Worm (Caenorhabditis elegans) whole organism, L4 larva: ENCODE results near the gene btbd-10.
"Not testable (repeated sequence)": the region's sequence is repeated elsewhere in the genome, so short reads cannot be mapped to it uniquely, and the experiment has no call there.

Experiments used
- F26F4.8 ChIP-seq: fragments of 200-800 bp; sonication (Bioruptor generic); conservative IDR thresholded peaks from 2 replicates; pipeline ENCODE4 v1.3.6; 2022; ENCODE audit warnings: missing genetic modification characterization, missing compliant biosample characterization
- F37D6.2 ChIP-seq: sonication (generic microtip); optimal IDR thresholded peaks from 2 replicates; lab custom pipeline; 2016; ENCODE audit warnings: mild to moderate bottlenecking, missing genetic modification characterization, missing compliant biosample characterization
- Y5F2A.4 ChIP-seq: fragments of 200-800 bp; sonication (Bioruptor generic); optimal IDR thresholded peaks from 2 replicates; lab custom pipeline; 2018; ENCODE audit warnings: mild to moderate bottlenecking, missing genetic modification characterization, missing compliant biosample characterization
- aly-2 ChIP-seq: sonication (generic microtip); optimal IDR thresholded peaks from 2 replicates; lab custom pipeline; 2018; ENCODE audit warnings: missing biosample characterization, missing genetic modification characterization
- ama-1 ChIP-seq: fragments of 150-350 bp; optimal IDR thresholded peaks from 2 replicates; lab custom pipeline; 2014; ENCODE audit warnings: inconsistent platforms, mixed read lengths
- arid-1 ChIP-seq: fragments of 200-800 bp; sonication (Bioruptor generic); conservative IDR thresholded peaks from 2 replicates; pipeline ENCODE4 v1.3.6; 2022; ENCODE audit warnings: missing genetic modification reagents, missing genetic modification characterization, missing compliant biosample characterization
- attf-4 ChIP-seq: sonication (generic microtip); optimal IDR thresholded peaks from 3 replicates; lab custom pipeline; 2017; ENCODE audit warnings: missing biosample characterization, missing genetic modification characterization
- ceh-20 ChIP-seq: fragments of 200-800 bp; sonication (Bioruptor generic); IDR thresholded peaks from 2 replicates; pipeline ENCODE4 v1.3.6; 2022; ENCODE audit warnings: missing genetic modification reagents, missing genetic modification characterization, missing compliant biosample characterization
- ceh-82 ChIP-seq: sonication (generic microtip); optimal IDR thresholded peaks from 2 replicates; lab custom pipeline; 2017; ENCODE audit warnings: missing biosample characterization, missing genetic modification characterization
- ces-1 ChIP-seq: fragments of 150-350 bp; sonication (generic microtip); optimal IDR thresholded peaks from 4 replicates; lab custom pipeline; 2014; ENCODE audit warnings: missing biosample characterization, missing genetic modification reagents, missing genetic modification characterization
- cey-2 ChIP-seq: sonication (generic microtip); optimal IDR thresholded peaks from 3 replicates; lab custom pipeline; 2017; ENCODE audit warnings: missing genetic modification characterization, mild to moderate bottlenecking, missing compliant biosample characterization, antibody characterized with exemption, borderline replicate concordance; ENCODE audit not compliant: insufficient read depth
- daf-16 ChIP-seq, 3 experiments: sonication (generic microtip); optimal IDR thresholded peaks; 2 replicates each; lab custom pipeline; 2016 to 2017; ENCODE audit warnings: missing genetic modification characterization in 3 of 3, missing genetic modification reagents in 3 of 3, mild to moderate bottlenecking in 2 of 3, missing compliant biosample characterization in 2 of 3, missing biosample characterization in 1 of 3, moderate library complexity in 1 of 3
- dmd-6 ChIP-seq: fragments of 200-800 bp; sonication (Bioruptor generic); IDR thresholded peaks from 2 replicates; pipeline ENCODE4 v1.3.6; 2022; ENCODE audit warnings: missing genetic modification reagents, missing genetic modification characterization, missing compliant biosample characterization
- dmd-8 ChIP-seq: fragments of 200-800 bp; sonication (Bioruptor generic); IDR thresholded peaks from 2 replicates; pipeline ENCODE4 v1.3.6; 2022; ENCODE audit warnings: missing genetic modification characterization, missing compliant biosample characterization
- dmd-9 ChIP-seq: fragments of 200-800 bp; sonication (Bioruptor generic); IDR thresholded peaks from 2 replicates; pipeline ENCODE4 v1.3.6; 2022; ENCODE audit warnings: missing genetic modification reagents, missing genetic modification characterization, missing compliant biosample characterization
- dpl-1 ChIP-seq: fragments of 150-350 bp; optimal IDR thresholded peaks from 2 replicates; lab custom pipeline; 2014; ENCODE audit warnings: missing biosample characterization, missing genetic modification reagents, missing genetic modification characterization
- dve-1 ChIP-seq: sonication (generic microtip); optimal IDR thresholded peaks from 2 replicates; lab custom pipeline; 2017; ENCODE audit warnings: antibody characterized with exemption, mild to moderate bottlenecking, missing genetic modification characterization, missing compliant biosample characterization; ENCODE audit not compliant: insufficient read depth
- egl-43 ChIP-seq: fragments of 200-800 bp; sonication (Bioruptor generic); IDR thresholded peaks from 2 replicates; pipeline ENCODE4 v1.3.6; 2022; ENCODE audit warnings: missing genetic modification reagents, missing genetic modification characterization, missing compliant biosample characterization
- fkh-10 ChIP-seq: fragments of 150-350 bp; optimal IDR thresholded peaks from 2 replicates; lab custom pipeline; 2014; ENCODE audit warnings: missing biosample characterization, missing genetic modification reagents, missing genetic modification characterization
- hif-1 ChIP-seq, 2 experiments: sonication (generic microtip); optimal IDR thresholded peaks; 2 replicates each; lab custom pipeline; 2016 to 2017; ENCODE audit warnings: missing compliant biosample characterization in 2 of 2, missing genetic modification characterization in 2 of 2, missing genetic modification reagents in 2 of 2, missing genotype in 2 of 2, mild to moderate bottlenecking in 1 of 2
- hlh-11 ChIP-seq: fragments of 200-800 bp; sonication (Bioruptor generic); optimal IDR thresholded peaks from 2 replicates; lab custom pipeline; 2018; ENCODE audit warnings: mild to moderate bottlenecking, missing genetic modification characterization, missing compliant biosample characterization
- hmg-1.1 ChIP-seq: fragments of 200-800 bp; sonication (Bioruptor generic); IDR thresholded peaks from 2 replicates; pipeline ENCODE4 v1.3.6; 2022; ENCODE audit warnings: missing genetic modification reagents, missing genetic modification characterization, missing compliant biosample characterization
- jun-1 ChIP-seq: fragments of 150-350 bp; optimal IDR thresholded peaks from 2 replicates; lab custom pipeline; 2014; ENCODE audit warnings: missing biosample characterization, missing genetic modification reagents, missing genetic modification characterization
- lin-13 ChIP-seq: fragments of 150-350 bp; optimal IDR thresholded peaks from 2 replicates; lab custom pipeline; 2014; ENCODE audit warnings: missing biosample characterization, missing genetic modification reagents, missing genetic modification characterization
- lin-15B ChIP-seq: fragments of 150-350 bp; sonication (generic microtip); optimal IDR thresholded peaks from 3 replicates; lab custom pipeline; 2014; ENCODE audit warnings: missing biosample characterization, missing genetic modification characterization
- lin-29 ChIP-seq: fragments of 200-800 bp; sonication (Bioruptor generic); IDR thresholded peaks from 2 replicates; pipeline ENCODE4 v1.3.6; 2022; ENCODE audit warnings: missing genetic modification reagents, missing genetic modification characterization, missing compliant biosample characterization
- lin-38 ChIP-seq: fragments of 200-800 bp; sonication (Bioruptor generic); IDR thresholded peaks from 2 replicates; pipeline ENCODE4 v1.3.6; 2022; ENCODE audit warnings: missing genetic modification reagents, missing genetic modification characterization, missing compliant biosample characterization
- lin-39 ChIP-seq: fragments of 150-350 bp; optimal IDR thresholded peaks from 2 replicates; lab custom pipeline; 2014; ENCODE audit warnings: missing biosample characterization, missing genetic modification reagents, missing genetic modification characterization
- madf-9 ChIP-seq: fragments of 200-800 bp; sonication (Bioruptor generic); conservative IDR thresholded peaks from 2 replicates; pipeline ENCODE4 v1.3.6; 2022; ENCODE audit warnings: missing genetic modification reagents, missing genetic modification characterization, missing compliant biosample characterization
- mdl-1 ChIP-seq, 2 experiments: fragments of 150-350 bp in 1 of 2; sonication (generic microtip) in 1 of 2; optimal IDR thresholded peaks; 2 replicates each; lab custom pipeline; 2014 to 2017; ENCODE audit warnings: missing biosample characterization in 2 of 2, missing genetic modification characterization in 2 of 2
- mdt-29 ChIP-seq: fragments of 200-800 bp; sonication (Bioruptor generic); IDR thresholded peaks from 2 replicates; pipeline ENCODE4 v1.3.6; 2022; ENCODE audit warnings: missing genetic modification reagents, missing genetic modification characterization, missing compliant biosample characterization
- mxl-2 ChIP-seq: fragments of 200-800 bp; sonication (Bioruptor generic); conservative IDR thresholded peaks from 2 replicates; pipeline ENCODE4 v1.3.6; 2022; ENCODE audit warnings: missing genetic modification reagents, missing genetic modification characterization, missing compliant biosample characterization
- mxl-3 ChIP-seq: fragments of 200-800 bp; sonication (Bioruptor generic); optimal IDR thresholded peaks from 2 replicates; lab custom pipeline; 2018; ENCODE audit warnings: mild to moderate bottlenecking, missing genetic modification characterization, missing compliant biosample characterization
- nhr-102 ChIP-seq: sonication (generic microtip); optimal IDR thresholded peaks from 2 replicates; lab custom pipeline; 2016; ENCODE audit warnings: mild to moderate bottlenecking, missing genetic modification characterization, moderate library complexity, missing compliant biosample characterization
- nhr-11 ChIP-seq: fragments of 150-350 bp; optimal IDR thresholded peaks from 2 replicates; lab custom pipeline; 2014; ENCODE audit warnings: missing biosample characterization, missing genetic modification characterization
- nhr-237 ChIP-seq: sonication (generic microtip); optimal IDR thresholded peaks from 2 replicates; lab custom pipeline; 2017; ENCODE audit warnings: missing biosample characterization, missing genetic modification characterization
- nhr-48 ChIP-seq: sonication (generic microtip); optimal IDR thresholded peaks from 2 replicates; lab custom pipeline; 2016; ENCODE audit warnings: mild to moderate bottlenecking, missing genetic modification characterization, missing compliant biosample characterization
- nhr-6 ChIP-seq: fragments of 150-350 bp; optimal IDR thresholded peaks from 2 replicates; lab custom pipeline; 2014; ENCODE audit warnings: missing biosample characterization, missing genetic modification characterization
- nhr-77 ChIP-seq: fragments of 150-350 bp; optimal IDR thresholded peaks from 2 replicates; lab custom pipeline; 2014; ENCODE audit warnings: missing biosample characterization, missing genetic modification characterization
- rbr-2 ChIP-seq: sonication (generic microtip); optimal IDR thresholded peaks from 2 replicates; lab custom pipeline; 2016; ENCODE audit warnings: missing genotype, missing genetic modification characterization, missing compliant biosample characterization
- set-16 ChIP-seq: fragments of 200-800 bp; sonication (Bioruptor generic); IDR thresholded peaks from 2 replicates; pipeline ENCODE4 v1.3.6; 2022; ENCODE audit warnings: missing genetic modification reagents, missing genetic modification characterization, missing compliant biosample characterization
- snpc-4 ChIP-seq: fragments of 150-350 bp; optimal IDR thresholded peaks from 2 replicates; lab custom pipeline; 2014; ENCODE audit warnings: missing biosample characterization, missing genetic modification characterization
- spr-3 ChIP-seq: fragments of 200-800 bp; sonication (Bioruptor generic); optimal IDR thresholded peaks from 2 replicates; lab custom pipeline; 2018; ENCODE audit warnings: mild to moderate bottlenecking, missing genetic modification characterization, missing compliant biosample characterization
- tra-1 ChIP-seq: fragments of 200-800 bp; sonication (Bioruptor generic); IDR thresholded peaks from 2 replicates; pipeline ENCODE4 v1.3.6; 2022; ENCODE audit warnings: missing genetic modification reagents, missing genetic modification characterization, missing compliant biosample characterization
- unc-62 ChIP-seq, 3 experiments: fragments of 150-350 bp in 1 of 3; sonication (generic microtip); optimal IDR thresholded peaks in 2 of 3; peaks in 1 of 3; 1 replicate in 1 of 3; 2 replicates in 2 of 3; lab custom pipeline; 2014 to 2017; ENCODE audit warnings: missing biosample characterization in 3 of 3, missing genetic modification characterization in 3 of 3, missing genetic modification reagents in 3 of 3, missing genotype in 1 of 3
- zag-1 ChIP-seq: fragments of 150-350 bp; optimal IDR thresholded peaks from 2 replicates; lab custom pipeline; 2014; ENCODE audit warnings: missing biosample characterization, missing genetic modification characterization
- zip-2 ChIP-seq: fragments of 150-350 bp; optimal IDR thresholded peaks from 2 replicates; lab custom pipeline; 2014; ENCODE audit warnings: missing biosample characterization, missing genetic modification characterization
- ztf-7 ChIP-seq: fragments of 150-350 bp; optimal IDR thresholded peaks from 2 replicates; lab custom pipeline; 2014; ENCODE audit warnings: missing biosample characterization, missing genetic modification characterization

Gene btbd-10

DNA sequence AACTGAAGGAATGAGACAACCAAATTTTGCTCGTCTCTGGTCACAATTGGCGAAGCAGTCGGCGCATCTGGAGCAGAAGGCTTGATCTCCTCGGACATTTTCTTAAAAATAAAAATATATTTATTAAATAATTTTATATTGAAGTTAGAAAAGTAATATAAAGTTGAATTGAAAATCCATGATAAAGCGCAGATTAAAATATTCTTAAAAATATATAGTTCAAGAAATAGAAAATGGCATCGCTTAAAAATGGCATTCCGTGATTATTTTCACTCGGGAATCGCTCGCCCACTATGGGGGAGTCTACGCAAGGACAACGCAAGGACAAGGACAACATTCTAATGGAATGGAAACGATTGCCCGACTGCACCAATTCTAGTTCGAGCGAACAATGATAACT lies 1.1 kb upstream of the btbd-10 start, which contains the start of gene sgt-1:
sgt-1 (minus strand) TSS at position 101 of the 400 bp plus-strand sequence.
- TF ChIP-seq egl-43 (GFP tag; lab: Robert Waterston, UW); F26F4.8; fkh-10 (GFP tag; lab: Kevin White, UChicago): not testable (repeated sequence)

DNA sequence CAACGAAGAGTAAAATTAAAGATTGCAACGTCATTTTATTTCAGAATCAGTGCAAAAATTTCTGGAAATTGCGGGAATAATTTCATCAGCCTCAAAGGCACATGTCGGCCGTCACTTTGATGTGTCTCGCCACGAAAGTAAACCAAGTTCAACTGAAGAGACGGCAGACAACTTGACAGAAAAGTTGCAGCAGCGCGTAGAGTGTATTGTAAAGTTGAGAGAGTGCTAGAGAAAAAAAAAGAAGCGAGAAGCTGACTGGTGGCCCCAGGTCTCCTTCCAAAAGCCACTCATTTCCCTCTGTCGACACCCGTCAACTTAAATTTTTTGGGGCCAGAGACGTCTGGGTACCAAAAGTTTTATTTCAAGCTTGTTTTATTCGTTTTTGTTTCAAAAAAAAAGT lies 531 bp upstream of the btbd-10 start:
- TF ChIP-seq mdl-1 (tag; optimal IDR thresholded peaks at IDR 0.05; lab: Kevin White, UChicago) (peak; percentile 37 to 86), tra-1 (peak; percentile 45; the same call in 1 of the 2 replicates), lin-39 (tag; lab: Kevin White, UChicago) (no peak), mdt-29 (GFP tag; lab: Robert Waterston, UW) (peak; percentile 58; the same call in 1 of the 2 replicates), snpc-4 (tag; lab: Kevin White, UChicago) (peak; percentile 7), arid-1 (GFP tag; lab: Robert Waterston, UW) (peak; percentile 68; the same call in 1 of the 2 replicates), dpl-1 (GFP tag; lab: Kevin White, UChicago) (peak; percentile 56), nhr-102 (tag; lab: Kevin White, UChicago) (peak; percentile 11), nhr-6 (tag; lab: Kevin White, UChicago) (peak; percentile 41), mxl-3 (GFP tag; lab: Kevin White, UChicago) (peak; percentile 80), nhr-77 (tag; lab: Kevin White, UChicago) (peak; percentile 77), madf-9 (GFP tag; lab: Robert Waterston, UW) (0 out of 2 replicates have a peak, but pooled peaks have one; percentile 42), hif-1 (tag; optimal IDR thresholded peaks at IDR 0.05; lab: Kevin White, UChicago) (peak in 1 of 2 experiments; percentile 67), ces-1 (peak; percentile 9), dmd-8 (no peak), Y5F2A.4 (GFP tag; lab: Kevin White, UChicago) (no peak), hlh-11 (tag; lab: Kevin White, UChicago) (peak; percentile 83), dve-1 (tag; lab: Kevin White, UChicago) (peak; percentile 75), attf-4 (tag; lab: Kevin White, UChicago) (no peak), daf-16 (GFP tag; optimal IDR thresholded peaks at IDR 0.05; lab: Kevin White, UChicago) (peak in 1 of 2 experiments; percentile 16), daf-16 (tag; optimal IDR thresholded peaks at IDR 0.05; lab: Kevin White, UChicago) (peak; percentile 64), jun-1 (tag; lab: Kevin White, UChicago) (no peak), nhr-11 (tag; lab: Kevin White, UChicago) (peak; percentile 71), ceh-82 (no peak), unc-62 (GFP tag; optimal IDR thresholded peaks at IDR 0.05 in 1 of 2; lab: Kevin White, UChicago) (peak in 1 of 2 experiments; percentile 98), unc-62 (tag; optimal IDR thresholded peaks at IDR 0.05; lab: Kevin White, UChicago) (no peak), ceh-20 (GFP tag; lab: Robert Waterston, UW) (peak; percentile 66; the same call in 1 of the 2 replicates), lin-29 (GFP tag; lab: Robert Waterston, UW) (no peak), lin-15B (tag; lab: Kevin White, UChicago) (no peak), zip-2 (tag; lab: Kevin White, UChicago) (no peak), mxl-2 (no peak), aly-2 (tag; lab: Kevin White, UChicago) (no peak), zag-1 (tag; lab: Kevin White, UChicago) (no peak), nhr-237 (tag; lab: Kevin White, UChicago) (no peak), spr-3 (GFP tag; lab: Kevin White, UChicago) (no peak), fkh-10 (GFP tag; lab: Kevin White, UChicago) (peak; percentile 33), ztf-7 (no peak), set-16 (GFP tag; lab: Robert Waterston, UW) (0 out of 2 replicates have a peak, but pooled peaks have one; percentile 11), nhr-48 (tag; lab: Kevin White, UChicago) (peak; percentile 13), cey-2 (tag; lab: Kevin White, UChicago) (no peak), lin-38 (GFP tag; lab: Robert Waterston, UW) (peak; percentile 74), F37D6.2 (peak; percentile 40), ama-1 (peak; percentile 50), hmg-1.1 (GFP tag; lab: Robert Waterston, UW) (peak; percentile 79), lin-13 (GFP tag; lab: Kevin White, UChicago) (peak; percentile 60), dmd-9 (no peak), dmd-6 (peak; percentile 66), rbr-2 (tag; lab: Kevin White, UChicago) (peak; percentile 64)
